Worm (Caenorhabditis elegans) whole organism, L4 larva: Measurements from ENCODE around the gene mnr-1.

Source experiments
- lin-38 ChIP-seq: fragments of 200-800 bp; sonication (Bioruptor generic); IDR thresholded peaks from 2 replicates; pipeline ENCODE4 v1.3.6; 2022; ENCODE audit warnings: missing genetic modification reagents, missing genetic modification characterization, missing compliant biosample characterization
- nhr-10 ChIP-seq: fragments of 150-350 bp; optimal IDR thresholded peaks from 2 replicates; lab custom pipeline; 2014; ENCODE audit warnings: missing biosample characterization, missing genetic modification characterization
- nhr-28 ChIP-seq: fragments of 150-350 bp; optimal IDR thresholded peaks from 2 replicates; lab custom pipeline; 2014; ENCODE audit warnings: missing biosample characterization, missing genetic modification characterization
- nhr-41 ChIP-seq: fragments of 200-800 bp; sonication (Bioruptor generic); IDR thresholded peaks from 2 replicates; pipeline ENCODE4 v1.3.6; 2022; ENCODE audit warnings: missing genetic modification reagents, missing genetic modification characterization, missing compliant biosample characterization
- unc-130 ChIP-seq: sonication (generic microtip); optimal IDR thresholded peaks from 2 replicates; lab custom pipeline; 2016; ENCODE audit warnings: missing genetic modification reagents, missing genetic modification characterization, missing compliant biosample characterization

- TF ChIP-seq nhr-10 (tag; lab: Kevin White, UChicago) (no peak), unc-130 (no peak), lin-38 (GFP tag; lab: Robert Waterston, UW) (no peak), nhr-41 (GFP tag; lab: Robert Waterston, UW) (no peak), nhr-28 (tag; lab: Kevin White, UChicago) (no peak)
Observed at ce11 chrV:20633619-20634018, 20.8 kb upstream of the mnr-1 start, which contains the start of gene F46B3.15.
